Fruit fly (Drosophila melanogaster) whole organism, embryonic: ENCODE measurements around the gene CG5390.
A peak's percentile ranks its signal among the peaks of the same experiment; 100 is the strongest.

Source experiments
- Aef1 ChIP-seq: fragments of 200-800 bp; sonication (Bioruptor generic); IDR thresholded peaks from 3 replicates; pipeline ENCODE4 v1.3.6; 2022; ENCODE audit warnings: missing biosample characterization, missing genetic modification characterization
- Atf-2 ChIP-seq: fragments of 200-800 bp; sonication (Bioruptor generic); optimal IDR thresholded peaks from 2 replicates; lab custom pipeline; 2016; ENCODE audit warnings: missing biosample characterization, missing genetic modification characterization
- Atf6 ChIP-seq: fragments of 200-800 bp; sonication (Bioruptor generic); IDR thresholded peaks from 2 replicates; pipeline ENCODE4 v1.3.6; 2022; ENCODE audit warnings: missing biosample characterization, missing genetic modification characterization
- CG10431 ChIP-seq: fragments of 200-800 bp; sonication (Bioruptor generic); optimal IDR thresholded peaks from 3 replicates; lab custom pipeline; 2018; ENCODE audit warnings: missing biosample characterization, mild to moderate bottlenecking, missing genetic modification characterization
- CG11696 ChIP-seq: fragments of 200-800 bp; sonication (Bioruptor generic); IDR thresholded peaks from 2 replicates; pipeline ENCODE4 v1.3.6; 2022; ENCODE audit warnings: missing biosample characterization, missing genetic modification characterization
- CG12769 ChIP-seq: fragments of 200-800 bp; sonication (Bioruptor generic); optimal IDR thresholded peaks from 2 replicates; lab custom pipeline; 2019; ENCODE audit warnings: missing biosample characterization, mild to moderate bottlenecking, missing genetic modification characterization, moderate library complexity
- CG13287 ChIP-seq: fragments of 200-800 bp; sonication (Bioruptor generic); IDR thresholded peaks from 2 replicates; pipeline ENCODE4 v1.3.6; 2022; ENCODE audit warnings: missing biosample characterization, missing genetic modification characterization; ENCODE audit not compliant: partially characterized antibody
- CG14014 ChIP-seq: fragments of 200-800 bp; sonication (Bioruptor generic); IDR thresholded peaks from 2 replicates; pipeline ENCODE4 v1.3.6; 2022; ENCODE audit warnings: missing biosample characterization, missing genetic modification characterization
- CG14050 ChIP-seq: fragments of 200-800 bp; sonication (Bioruptor generic); IDR thresholded peaks from 3 replicates; pipeline ENCODE4 v1.3.6; 2022; ENCODE audit warnings: missing biosample characterization, missing genetic modification characterization
- CG15514 ChIP-seq: fragments of 200-800 bp; sonication (Bioruptor generic); optimal IDR thresholded peaks from 3 replicates; lab custom pipeline; 2017; ENCODE audit warnings: missing biosample characterization, missing genetic modification characterization, mild to moderate bottlenecking, moderate library complexity, missing genetic modification reagents
- CG16815 ChIP-seq: fragments of 200-800 bp; sonication (Bioruptor generic); optimal IDR thresholded peaks from 3 replicates; lab custom pipeline; 2017; ENCODE audit warnings: missing biosample characterization, mild to moderate bottlenecking, missing genetic modification characterization
- CG16863 ChIP-seq: fragments of 200-800 bp; sonication (Bioruptor generic); optimal IDR thresholded peaks from 3 replicates; lab custom pipeline; 2016; ENCODE audit warnings: missing biosample characterization, missing genetic modification characterization
- CG17612 ChIP-seq: fragments of 200-800 bp; sonication (Bioruptor generic); IDR thresholded peaks from 2 replicates; pipeline ENCODE4 v1.3.6; 2022; ENCODE audit warnings: missing biosample characterization, missing genetic modification characterization
- CG18262 ChIP-seq: fragments of 200-800 bp; optimal IDR thresholded peaks from 3 replicates; lab custom pipeline; 2019; ENCODE audit warnings: missing biosample characterization, mild to moderate bottlenecking, missing genetic modification characterization, moderate library complexity
- CG1832 ChIP-seq: fragments of 200-800 bp; sonication (Bioruptor generic); optimal IDR thresholded peaks from 2 replicates; lab custom pipeline; 2017; ENCODE audit warnings: missing biosample characterization, mild to moderate bottlenecking, missing genetic modification characterization, inconsistent platforms
- CG2120 ChIP-seq: fragments of 200-800 bp; sonication (Bioruptor generic); optimal IDR thresholded peaks from 3 replicates; lab custom pipeline; 2016; ENCODE audit warnings: missing biosample characterization, missing genetic modification characterization
- CG31365 ChIP-seq: fragments of 200-800 bp; sonication (Bioruptor generic); optimal IDR thresholded peaks from 2 replicates; lab custom pipeline; 2018; ENCODE audit warnings: missing biosample characterization, mild to moderate bottlenecking, missing genetic modification characterization
- CG34224 ChIP-seq: fragments of 200-800 bp; sonication (Bioruptor generic); IDR thresholded peaks from 3 replicates; pipeline ENCODE4 v1.3.6; 2022; ENCODE audit warnings: missing biosample characterization, missing genetic modification characterization; ENCODE audit not compliant: partially characterized antibody
- CG4328 ChIP-seq: fragments of 200-800 bp; sonication (Bioruptor generic); optimal IDR thresholded peaks from 3 replicates; lab custom pipeline; 2017; ENCODE audit warnings: missing biosample characterization, missing genetic modification reagents, missing genetic modification characterization
- CG4730 ChIP-seq: fragments of 200-800 bp; sonication (Bioruptor generic); IDR thresholded peaks from 2 replicates; pipeline ENCODE4 v1.3.6; 2022; ENCODE audit warnings: missing biosample characterization, missing genetic modification characterization
- CG6765 ChIP-seq: fragments of 200-800 bp; sonication (Bioruptor generic); optimal IDR thresholded peaks from 3 replicates; lab custom pipeline; 2017; ENCODE audit warnings: missing biosample characterization, mild to moderate bottlenecking, missing genetic modification characterization
- CG7839 ChIP-seq: fragments of 200-800 bp; sonication (Bioruptor generic); optimal IDR thresholded peaks from 3 replicates; lab custom pipeline; 2018; ENCODE audit warnings: missing biosample characterization, mild to moderate bottlenecking, missing genetic modification characterization, moderate library complexity
- CG8388 ChIP-seq: fragments of 200-800 bp; sonication (Bioruptor generic); optimal IDR thresholded peaks from 2 replicates; lab custom pipeline; 2019; ENCODE audit warnings: missing biosample characterization, mild to moderate bottlenecking, missing genetic modification characterization, moderate library complexity
- CG8765 ChIP-seq: fragments of 200-800 bp; sonication (Bioruptor generic); IDR thresholded peaks from 2 replicates; pipeline ENCODE4 v1.3.6; 2022; ENCODE audit warnings: missing biosample characterization, missing genetic modification characterization
- CG9932 ChIP-seq: fragments of 200-800 bp; sonication (Bioruptor generic); IDR thresholded peaks from 2 replicates; pipeline ENCODE4 v1.3.6; 2022; ENCODE audit warnings: missing biosample characterization, missing genetic modification characterization
- Deaf1 ChIP-seq: fragments of 200-800 bp; optimal IDR thresholded peaks from 3 replicates; lab custom pipeline; 2019; ENCODE audit warnings: missing biosample characterization, mild to moderate bottlenecking, missing genetic modification characterization, moderate library complexity
- Doc3 ChIP-seq: fragments of 200-800 bp; sonication (Bioruptor generic); IDR thresholded peaks from 3 replicates; pipeline ENCODE4 v1.3.6; 2022; ENCODE audit warnings: missing biosample characterization, missing genetic modification characterization; ENCODE audit not compliant: partially characterized antibody
- Dref ChIP-seq: fragments of 200-800 bp; sonication (Bioruptor generic); IDR thresholded peaks from 2 replicates; pipeline ENCODE4 v1.3.6; 2022; ENCODE audit warnings: missing biosample characterization, missing genetic modification characterization
- Elba2 ChIP-seq: fragments of 200-800 bp; sonication (Bioruptor generic); optimal IDR thresholded peaks from 3 replicates; lab custom pipeline; 2016; ENCODE audit warnings: missing biosample characterization, missing genetic modification characterization
- Ets65A ChIP-seq: fragments of 200-800 bp; sonication (Bioruptor generic); peaks from one replicate; lab custom pipeline; 2016; ENCODE audit warnings: missing biosample characterization, missing genetic modification characterization
- Gug ChIP-seq: fragments of 200-800 bp; sonication (Bioruptor generic); IDR thresholded peaks from 4 replicates; pipeline ENCODE4 v1.3.6; 2022; ENCODE audit warnings: missing biosample characterization, missing genetic modification characterization
- H15 ChIP-seq: fragments of 200-800 bp; sonication (Bioruptor generic); IDR thresholded peaks from 3 replicates; pipeline ENCODE4 v1.3.6; 2022; ENCODE audit warnings: missing biosample characterization, missing genetic modification characterization
- Hr39 ChIP-seq: fragments of >200 bp; optimal IDR thresholded peaks from 2 replicates; lab custom pipeline; 2017
- NC2α ChIP-seq: fragments of 200-800 bp; sonication (Bioruptor generic); optimal IDR thresholded peaks from 2 replicates; lab custom pipeline; 2016; ENCODE audit warnings: missing biosample characterization, missing genetic modification characterization
- NFAT ChIP-seq: fragments of 200-800 bp; sonication (Bioruptor generic); IDR thresholded peaks from 2 replicates; pipeline ENCODE4 v1.3.6; 2022; ENCODE audit warnings: missing biosample characterization, missing genetic modification characterization
- Ravus ChIP-seq: fragments of 200-800 bp; sonication (Bioruptor generic); IDR thresholded peaks from 2 replicates; pipeline ENCODE4 v1.3.6; 2022; ENCODE audit warnings: missing biosample characterization, missing genetic modification characterization
- Scr ChIP-seq: fragments of 200-800 bp; sonication (Bioruptor generic); IDR thresholded peaks from 2 replicates; pipeline ENCODE4 v1.3.6; 2022; ENCODE audit warnings: missing biosample characterization, missing genetic modification characterization; ENCODE audit not compliant: partially characterized antibody
- Ssrp ChIP-seq: fragments of 200-800 bp; sonication (Bioruptor generic); optimal IDR thresholded peaks from 2 replicates; lab custom pipeline; 2018; ENCODE audit warnings: missing biosample characterization, mild to moderate bottlenecking, missing genetic modification characterization, moderate library complexity
- Xrp1 ChIP-seq: fragments of 200-800 bp; sonication (Bioruptor generic); IDR thresholded peaks from 2 replicates; pipeline ENCODE4 v1.3.6; 2022; ENCODE audit warnings: missing biosample characterization, missing genetic modification characterization
- abd-A ChIP-seq: fragments of 200-800 bp; sonication (Bioruptor generic); optimal IDR thresholded peaks from 3 replicates; lab custom pipeline; 2019; ENCODE audit warnings: missing biosample characterization, mild to moderate bottlenecking, missing genetic modification characterization, moderate library complexity
- ap ChIP-seq: fragments of 200-800 bp; sonication (Bioruptor generic); IDR thresholded peaks from 2 replicates; pipeline ENCODE4 v1.3.6; 2022; ENCODE audit warnings: missing biosample characterization, missing genetic modification characterization
- bsh ChIP-seq, 2 experiments: fragments of 200-800 bp; sonication (Bioruptor generic); optimal IDR thresholded peaks; 2 replicates each; lab custom pipeline; 2017 to 2018; ENCODE audit warnings: mild to moderate bottlenecking in 2 of 2, missing biosample characterization in 2 of 2, missing genetic modification characterization in 2 of 2, moderate library complexity in 1 of 2
- cas ChIP-seq: fragments of 200-800 bp; sonication (Bioruptor generic); IDR thresholded peaks from 2 replicates; pipeline ENCODE4 v1.3.6; 2022; ENCODE audit warnings: missing biosample characterization, missing genetic modification characterization
- corto ChIP-seq: fragments of 200-800 bp; sonication (Bioruptor generic); optimal IDR thresholded peaks from 2 replicates; lab custom pipeline; 2016; ENCODE audit warnings: missing biosample characterization, mild to moderate bottlenecking, missing genetic modification characterization, moderate library complexity
- gsb ChIP-seq: fragments of 200-800 bp; sonication (Bioruptor generic); IDR thresholded peaks from 2 replicates; pipeline ENCODE4 v1.3.6; 2022; ENCODE audit warnings: missing biosample characterization, missing genetic modification characterization
- ranshi ChIP-seq: fragments of 200-800 bp; sonication (Bioruptor generic); IDR thresholded peaks from 2 replicates; pipeline ENCODE4 v1.3.6; 2022; ENCODE audit warnings: missing biosample characterization, missing genetic modification characterization
- sna ChIP-seq: fragments of 200-800 bp; sonication (Bioruptor generic); IDR thresholded peaks from 2 replicates; pipeline ENCODE4 v1.3.6; 2022; ENCODE audit warnings: missing biosample characterization, missing genetic modification characterization; ENCODE audit not compliant: partially characterized antibody
- sob ChIP-seq: fragments of 200-800 bp; sonication (Bioruptor generic); IDR thresholded peaks from 2 replicates; pipeline ENCODE4 v1.3.6; 2022; ENCODE audit warnings: missing biosample characterization, missing genetic modification characterization
- trem ChIP-seq: fragments of 200-800 bp; optimal IDR thresholded peaks from 3 replicates; lab custom pipeline; 2019; ENCODE audit warnings: missing biosample characterization, mild to moderate bottlenecking, missing genetic modification characterization, moderate library complexity
- tup ChIP-seq: fragments of 200-800 bp; sonication (Bioruptor generic); optimal IDR thresholded peaks from 2 replicates; lab custom pipeline; 2016; ENCODE audit warnings: missing biosample characterization, mild to moderate bottlenecking, missing genetic modification characterization, moderate library complexity
- unc-4 ChIP-seq: fragments of 200-800 bp; sonication (Bioruptor generic); IDR thresholded peaks from 2 replicates; pipeline ENCODE4 v1.3.6; 2022; ENCODE audit warnings: missing biosample characterization, missing genetic modification characterization; ENCODE audit not compliant: partially characterized antibody
- vfl ChIP-seq: fragments of 200-800 bp; sonication (Bioruptor generic); optimal IDR thresholded peaks from 2 replicates; lab custom pipeline; 2016; ENCODE audit warnings: missing biosample characterization, missing genetic modification characterization

CG5390 gene

dm6 chr2L:10342471-10342870 is 36.1 kb upstream of the CG5390 start, which contains the start of gene Sps2 (continued):
- no peak for TF ChIP-seq Hr39 (lab: Kevin White, UChicago)
- TF ChIP-seq Elba2 (GFP tag; lab: Kevin White, UChicago), result peak; percentile 23
- no peak for TF ChIP-seq gsb (GFP tag; lab: Robert Waterston, UW)
- TF ChIP-seq vfl, result no peak
- TF ChIP-seq CG16815 (GFP tag; lab: Kevin White, UChicago), result no peak
- peak; percentile 72 for TF ChIP-seq Dref (GFP tag; lab: Robert Waterston, UW)
- TF ChIP-seq Doc3 (GFP tag; lab: Robert Waterston, UW), result peak; percentile 78
- TF ChIP-seq CG9932 (GFP tag; lab: Robert Waterston, UW), result no peak; the same call in 1 of the 2 replicates
- TF ChIP-seq unc-4 (GFP tag; lab: Robert Waterston, UW), result peak; percentile 78
- no peak for TF ChIP-seq ap (GFP tag; lab: Robert Waterston, UW)
- no peak for TF ChIP-seq CG12769 (tag; lab: Kevin White, UChicago)
- TF ChIP-seq CG16863 (GFP tag; lab: Kevin White, UChicago), result no peak
- no peak for TF ChIP-seq H15
- no peak for TF ChIP-seq CG8765 (GFP tag; lab: Robert Waterston, UW)
- no peak for TF ChIP-seq CG11696 (GFP tag; lab: Robert Waterston, UW)
- 0 out of 2 replicates have a peak, but pooled peaks have one; percentile 30 for TF ChIP-seq sob (GFP tag; lab: Robert Waterston, UW)
- no peak for TF ChIP-seq Xrp1
- TF ChIP-seq Gug (GFP tag; lab: Robert Waterston, UW), result no peak
- peak; percentile 80 for TF ChIP-seq CG34224 (GFP tag; lab: Robert Waterston, UW)
- TF ChIP-seq CG17612, result no peak
- peak; percentile 51 for TF ChIP-seq CG15514 (GFP tag; lab: Kevin White, UChicago)
- no peak for TF ChIP-seq Atf6 (GFP tag; lab: Robert Waterston, UW)
- no peak for TF ChIP-seq CG4328
- TF ChIP-seq NFAT (GFP tag; lab: Robert Waterston, UW), result no peak; the same call in 1 of the 2 replicates
- no peak for TF ChIP-seq tup (GFP tag; lab: Kevin White, UChicago)
- no peak for TF ChIP-seq CG1832 (GFP tag; lab: Kevin White, UChicago)
- no peak for TF ChIP-seq CG7839 (tag; lab: Kevin White, UChicago)
- TF ChIP-seq CG14014 (GFP tag; lab: Robert Waterston, UW), result no peak
- no peak for TF ChIP-seq CG10431 (GFP tag; lab: Kevin White, UChicago)
- no peak for TF ChIP-seq CG4730
- no peak for TF ChIP-seq ranshi (GFP tag; lab: Robert Waterston, UW)
- no peak for TF ChIP-seq Atf-2
- no peak for TF ChIP-seq Ssrp
- TF ChIP-seq cas (GFP tag; lab: Robert Waterston, UW), result no peak
- TF ChIP-seq Scr (GFP tag; lab: Robert Waterston, UW), result peak; percentile 82
- no peak for TF ChIP-seq Ravus (GFP tag; lab: Robert Waterston, UW)
- no peak for TF ChIP-seq corto
- TF ChIP-seq CG8388 (GFP tag; lab: Kevin White, UChicago), result peak; percentile 51
- no peak for TF ChIP-seq Ets65A (GFP tag; lab: Kevin White, UChicago)
- no peak for TF ChIP-seq CG14050 (GFP tag; lab: Robert Waterston, UW)
- peak; percentile 66 for TF ChIP-seq sna (GFP tag; lab: Robert Waterston, UW)
- TF ChIP-seq CG18262 (tag; lab: Kevin White, UChicago), result no peak
- no peak for TF ChIP-seq bsh (GFP tag; optimal IDR thresholded peaks at IDR 0.05; lab: Kevin White, UChicago)
- no peak for TF ChIP-seq Deaf1 (tag; lab: Kevin White, UChicago)
- peak; percentile 27 for TF ChIP-seq trem
- TF ChIP-seq NC2α (GFP tag; lab: Kevin White, UChicago), result no peak
- TF ChIP-seq CG6765 (GFP tag; lab: Kevin White, UChicago), result no peak
- TF ChIP-seq Aef1 (GFP tag; lab: Robert Waterston, UW), result no peak
- no peak for TF ChIP-seq abd-A (tag; lab: Kevin White, UChicago)
- TF ChIP-seq CG2120 (GFP tag; lab: Kevin White, UChicago), result peak; percentile 18
- TF ChIP-seq CG13287 (GFP tag; lab: Robert Waterston, UW), result peak; percentile 85
- no peak for TF ChIP-seq CG31365 (tag; lab: Kevin White, UChicago)
